Worm (Caenorhabditis elegans) whole organism, L4 larva: ENCODE measurements around the gene fbxa-181.

Experiments
- F26F4.8 ChIP-seq: fragments of 200-800 bp; sonication (Bioruptor generic); conservative IDR thresholded peaks from 2 replicates; pipeline ENCODE4 v1.3.6; 2022; ENCODE audit warnings: missing genetic modification characterization, missing compliant biosample characterization
- T26A8.4 ChIP-seq: fragments of 200-800 bp; sonication (Bioruptor generic); IDR thresholded peaks from 2 replicates; pipeline ENCODE4 v1.3.6; 2022; ENCODE audit warnings: missing genetic modification characterization, missing compliant biosample characterization
- Y5F2A.4 ChIP-seq: fragments of 200-800 bp; sonication (Bioruptor generic); optimal IDR thresholded peaks from 2 replicates; lab custom pipeline; 2018; ENCODE audit warnings: mild to moderate bottlenecking, missing genetic modification characterization, missing compliant biosample characterization
- Y75B8A.6 ChIP-seq: fragments of 200-800 bp; sonication (Bioruptor generic); IDR thresholded peaks from 2 replicates; pipeline ENCODE4 v1.3.6; 2022; ENCODE audit warnings: missing genetic modification reagents, missing genetic modification characterization, missing compliant biosample characterization
- attf-4 ChIP-seq: sonication (generic microtip); optimal IDR thresholded peaks from 3 replicates; lab custom pipeline; 2017; ENCODE audit warnings: missing biosample characterization, missing genetic modification characterization
- ceh-32 ChIP-seq: sonication (generic microtip); optimal IDR thresholded peaks from 2 replicates; lab custom pipeline; 2016; ENCODE audit warnings: mild to moderate bottlenecking, missing genetic modification characterization, missing compliant biosample characterization; ENCODE audit not compliant: poor library complexity
- ceh-44 ChIP-seq: fragments of 200-800 bp; sonication (Bioruptor generic); IDR thresholded peaks from 2 replicates; pipeline ENCODE4 v1.3.6; 2022; ENCODE audit warnings: missing genetic modification reagents, missing genetic modification characterization, missing compliant biosample characterization
- ces-1 ChIP-seq: fragments of 150-350 bp; sonication (generic microtip); optimal IDR thresholded peaks from 4 replicates; lab custom pipeline; 2014; ENCODE audit warnings: missing biosample characterization, missing genetic modification reagents, missing genetic modification characterization
- daf-16 ChIP-seq, 3 experiments: sonication (generic microtip); optimal IDR thresholded peaks; 2 replicates each; lab custom pipeline; 2016 to 2017; ENCODE audit warnings: missing genetic modification characterization in 3 of 3, missing genetic modification reagents in 3 of 3, mild to moderate bottlenecking in 2 of 3, missing compliant biosample characterization in 2 of 3, missing biosample characterization in 1 of 3, moderate library complexity in 1 of 3
- dmd-6 ChIP-seq: fragments of 200-800 bp; sonication (Bioruptor generic); IDR thresholded peaks from 2 replicates; pipeline ENCODE4 v1.3.6; 2022; ENCODE audit warnings: missing genetic modification reagents, missing genetic modification characterization, missing compliant biosample characterization
- dmd-9 ChIP-seq: fragments of 200-800 bp; sonication (Bioruptor generic); IDR thresholded peaks from 2 replicates; pipeline ENCODE4 v1.3.6; 2022; ENCODE audit warnings: missing genetic modification reagents, missing genetic modification characterization, missing compliant biosample characterization
- dve-1 ChIP-seq: sonication (generic microtip); optimal IDR thresholded peaks from 2 replicates; lab custom pipeline; 2017; ENCODE audit warnings: antibody characterized with exemption, mild to moderate bottlenecking, missing genetic modification characterization, missing compliant biosample characterization; ENCODE audit not compliant: insufficient read depth
- fkh-10 ChIP-seq: fragments of 150-350 bp; optimal IDR thresholded peaks from 2 replicates; lab custom pipeline; 2014; ENCODE audit warnings: missing biosample characterization, missing genetic modification reagents, missing genetic modification characterization
- fos-1 ChIP-seq: fragments of 150-350 bp; optimal IDR thresholded peaks from 2 replicates; lab custom pipeline; 2014; ENCODE audit warnings: missing biosample characterization, missing genetic modification characterization
- gei-8 ChIP-seq: fragments of 200-800 bp; sonication (Bioruptor generic); optimal IDR thresholded peaks from 2 replicates; lab custom pipeline; 2018; ENCODE audit warnings: mild to moderate bottlenecking, missing genetic modification characterization, missing compliant biosample characterization
- hlh-11 ChIP-seq: fragments of 200-800 bp; sonication (Bioruptor generic); optimal IDR thresholded peaks from 2 replicates; lab custom pipeline; 2018; ENCODE audit warnings: mild to moderate bottlenecking, missing genetic modification characterization, missing compliant biosample characterization
- hmg-1.1 ChIP-seq: fragments of 200-800 bp; sonication (Bioruptor generic); IDR thresholded peaks from 2 replicates; pipeline ENCODE4 v1.3.6; 2022; ENCODE audit warnings: missing genetic modification reagents, missing genetic modification characterization, missing compliant biosample characterization
- lim-7 ChIP-seq: fragments of 200-800 bp; sonication (Bioruptor generic); IDR thresholded peaks from 2 replicates; pipeline ENCODE4 v1.3.6; 2022; ENCODE audit warnings: missing genetic modification characterization, missing compliant biosample characterization
- lin-1 ChIP-seq: fragments of 200-800 bp; sonication (Bioruptor generic); IDR thresholded peaks from 2 replicates; pipeline ENCODE4 v1.3.6; 2022; ENCODE audit warnings: missing genetic modification reagents, missing genetic modification characterization, missing compliant biosample characterization
- lin-38 ChIP-seq: fragments of 200-800 bp; sonication (Bioruptor generic); IDR thresholded peaks from 2 replicates; pipeline ENCODE4 v1.3.6; 2022; ENCODE audit warnings: missing genetic modification reagents, missing genetic modification characterization, missing compliant biosample characterization
- lin-39 ChIP-seq: fragments of 150-350 bp; optimal IDR thresholded peaks from 2 replicates; lab custom pipeline; 2014; ENCODE audit warnings: missing biosample characterization, missing genetic modification reagents, missing genetic modification characterization
- lsy-2 ChIP-seq, 2 experiments: fragments of 150-350 bp in 1 of 2; sonication (generic microtip) in 1 of 2; optimal IDR thresholded peaks; 2 replicates each; lab custom pipeline; 2014 to 2017; ENCODE audit warnings: missing biosample characterization in 2 of 2, missing genetic modification characterization in 2 of 2
- madf-5 ChIP-seq, 2 experiments: fragments of 200-800 bp; sonication (Bioruptor generic); IDR thresholded peaks; 2 replicates each; pipeline ENCODE4 v1.3.6; 2022; ENCODE audit warnings: missing compliant biosample characterization in 2 of 2, missing genetic modification characterization in 2 of 2
- madf-9 ChIP-seq: fragments of 200-800 bp; sonication (Bioruptor generic); conservative IDR thresholded peaks from 2 replicates; pipeline ENCODE4 v1.3.6; 2022; ENCODE audit warnings: missing genetic modification reagents, missing genetic modification characterization, missing compliant biosample characterization
- mdl-1 ChIP-seq, 2 experiments: fragments of 150-350 bp in 1 of 2; sonication (generic microtip) in 1 of 2; optimal IDR thresholded peaks; 2 replicates each; lab custom pipeline; 2014 to 2017; ENCODE audit warnings: missing biosample characterization in 2 of 2, missing genetic modification characterization in 2 of 2
- mdt-29 ChIP-seq: fragments of 200-800 bp; sonication (Bioruptor generic); IDR thresholded peaks from 2 replicates; pipeline ENCODE4 v1.3.6; 2022; ENCODE audit warnings: missing genetic modification reagents, missing genetic modification characterization, missing compliant biosample characterization
- mep-1 ChIP-seq: fragments of 150-350 bp; sonication (generic microtip); optimal IDR thresholded peaks from 3 replicates; lab custom pipeline; 2014; ENCODE audit warnings: missing biosample characterization, missing genetic modification characterization
- mes-2 ChIP-seq: sonication (generic microtip); optimal IDR thresholded peaks from 2 replicates; lab custom pipeline; 2016; ENCODE audit warnings: missing genotype, mild to moderate bottlenecking, missing genetic modification characterization, missing compliant biosample characterization; ENCODE audit not compliant: poor library complexity, severe bottlenecking
- mxl-2 ChIP-seq: fragments of 200-800 bp; sonication (Bioruptor generic); conservative IDR thresholded peaks from 2 replicates; pipeline ENCODE4 v1.3.6; 2022; ENCODE audit warnings: missing genetic modification reagents, missing genetic modification characterization, missing compliant biosample characterization
- mxl-3 ChIP-seq: fragments of 200-800 bp; sonication (Bioruptor generic); optimal IDR thresholded peaks from 2 replicates; lab custom pipeline; 2018; ENCODE audit warnings: mild to moderate bottlenecking, missing genetic modification characterization, missing compliant biosample characterization
- nhr-10 ChIP-seq: fragments of 150-350 bp; optimal IDR thresholded peaks from 2 replicates; lab custom pipeline; 2014; ENCODE audit warnings: missing biosample characterization, missing genetic modification characterization
- nhr-11 ChIP-seq: fragments of 150-350 bp; optimal IDR thresholded peaks from 2 replicates; lab custom pipeline; 2014; ENCODE audit warnings: missing biosample characterization, missing genetic modification characterization
- nhr-237 ChIP-seq: sonication (generic microtip); optimal IDR thresholded peaks from 2 replicates; lab custom pipeline; 2017; ENCODE audit warnings: missing biosample characterization, missing genetic modification characterization
- nhr-25 ChIP-seq: sonication (generic microtip); optimal IDR thresholded peaks from 2 replicates; lab custom pipeline; 2017; ENCODE audit warnings: missing genetic modification characterization, mild to moderate bottlenecking, missing compliant biosample characterization, antibody characterized with exemption, moderate library complexity, borderline replicate concordance; ENCODE audit not compliant: insufficient read depth
- nhr-28 ChIP-seq: fragments of 150-350 bp; optimal IDR thresholded peaks from 2 replicates; lab custom pipeline; 2014; ENCODE audit warnings: missing biosample characterization, missing genetic modification characterization
- nhr-42 ChIP-seq: fragments of 200-800 bp; sonication (Bioruptor generic); IDR thresholded peaks from 2 replicates; pipeline ENCODE4 v1.3.6; 2022; ENCODE audit warnings: missing genetic modification characterization, missing compliant biosample characterization
- nhr-77 ChIP-seq: fragments of 150-350 bp; optimal IDR thresholded peaks from 2 replicates; lab custom pipeline; 2014; ENCODE audit warnings: missing biosample characterization, missing genetic modification characterization
- rbr-2 ChIP-seq: sonication (generic microtip); optimal IDR thresholded peaks from 2 replicates; lab custom pipeline; 2016; ENCODE audit warnings: missing genotype, missing genetic modification characterization, missing compliant biosample characterization
- sdz-12 ChIP-seq: fragments of 200-800 bp; sonication (Bioruptor generic); optimal IDR thresholded peaks from 2 replicates; lab custom pipeline; 2018; ENCODE audit warnings: mild to moderate bottlenecking, missing genetic modification characterization, missing compliant biosample characterization
- skn-1 ChIP-seq: fragments of 150-350 bp; optimal IDR thresholded peaks from 2 replicates; lab custom pipeline; 2014; ENCODE audit warnings: missing biosample characterization, missing genetic modification characterization
- snpc-1.2 ChIP-seq: fragments of 200-800 bp; sonication (Bioruptor generic); IDR thresholded peaks from 2 replicates; pipeline ENCODE4 v1.3.6; 2022; ENCODE audit warnings: missing genetic modification reagents, missing genetic modification characterization, missing compliant biosample characterization
- tag-97 ChIP-seq: fragments of 200-800 bp; sonication (Bioruptor generic); IDR thresholded peaks from 2 replicates; pipeline ENCODE4 v1.3.6; 2022; ENCODE audit warnings: missing genetic modification characterization, missing compliant biosample characterization
- unc-130 ChIP-seq: sonication (generic microtip); optimal IDR thresholded peaks from 2 replicates; lab custom pipeline; 2016; ENCODE audit warnings: missing genetic modification reagents, missing genetic modification characterization, missing compliant biosample characterization
- zag-1 ChIP-seq: fragments of 150-350 bp; optimal IDR thresholded peaks from 2 replicates; lab custom pipeline; 2014; ENCODE audit warnings: missing biosample characterization, missing genetic modification characterization
- zfp-3 ChIP-seq: fragments of 200-800 bp; sonication (Bioruptor generic); conservative IDR thresholded peaks from 2 replicates; pipeline ENCODE4 v1.3.6; 2022; ENCODE audit warnings: missing genetic modification reagents, missing genetic modification characterization, missing compliant biosample characterization
- zip-11 ChIP-seq: fragments of 200-800 bp; sonication (Bioruptor generic); IDR thresholded peaks from 2 replicates; pipeline ENCODE4 v1.3.6; 2022; ENCODE audit warnings: missing genetic modification characterization, missing compliant biosample characterization
- zip-2 ChIP-seq: fragments of 150-350 bp; optimal IDR thresholded peaks from 2 replicates; lab custom pipeline; 2014; ENCODE audit warnings: missing biosample characterization, missing genetic modification characterization

fbxa-181 gene

DNA sequence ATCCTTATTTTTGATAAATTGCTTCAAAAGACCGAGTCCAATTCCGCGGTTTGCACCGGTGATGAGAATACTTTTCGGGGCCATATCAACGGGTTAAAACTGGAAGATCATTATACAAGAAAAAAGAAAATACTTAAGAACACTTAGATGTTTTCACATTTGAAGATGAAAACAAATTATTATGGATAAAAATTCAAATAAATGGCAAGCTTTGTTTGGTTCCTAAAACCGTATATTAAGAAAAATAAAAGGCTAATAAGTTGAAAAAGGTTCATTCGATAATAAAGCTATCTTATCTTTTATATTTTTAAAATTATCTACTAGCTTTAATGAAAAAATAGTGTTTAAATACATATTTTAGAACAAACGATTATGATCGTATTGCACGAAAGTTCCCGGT, 27.8 kb downstream of the fbxa-181 start, which contains the start of gene F20G2.1 (continued):
- TF ChIP-seq zag-1 (tag; lab: Kevin White, UChicago) (no peak), lin-38 (GFP tag; lab: Robert Waterston, UW) (no peak), mdl-1 (tag; optimal IDR thresholded peaks at IDR 0.05; lab: Kevin White, UChicago) (no peak)
- TF ChIP-seq, all 104 proteins: peak for 0

DNA sequence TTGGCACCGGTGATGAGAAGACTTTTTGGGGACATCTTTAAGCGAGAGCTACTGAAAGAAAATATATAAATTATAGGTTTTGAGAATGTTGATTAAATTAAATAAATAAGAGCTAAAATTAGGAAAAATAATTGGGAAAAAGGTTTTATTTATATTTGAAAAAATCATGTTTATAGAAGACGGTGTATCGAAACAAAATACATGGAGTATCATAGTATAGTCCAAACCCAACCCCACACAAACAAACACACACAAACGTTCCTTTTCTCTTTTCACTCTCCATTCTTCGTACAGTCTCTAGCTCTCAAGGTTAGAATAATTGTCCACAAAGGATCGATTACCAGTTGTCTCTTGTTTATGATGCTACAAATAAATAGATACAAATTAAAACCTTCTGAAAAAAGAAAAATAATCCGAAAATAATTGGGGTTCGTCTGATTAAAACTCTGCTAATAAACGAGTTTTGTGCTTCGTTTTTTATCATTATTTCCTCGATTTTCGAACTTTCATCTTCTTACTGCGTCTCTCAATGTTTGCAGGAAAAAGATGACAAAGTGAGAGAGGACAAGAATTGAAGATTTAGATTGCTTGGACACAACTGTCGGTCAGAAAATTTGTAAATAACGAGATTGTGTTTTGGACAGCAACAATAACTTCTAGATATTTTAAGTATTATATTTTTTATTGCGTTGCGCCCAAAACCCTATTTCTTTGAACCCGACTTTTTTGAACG, 30.9 kb downstream of the fbxa-181 start, which contains the start of gene F20G2.2:
TSS of gene F20G2.2 (minus strand) at position 51 of the 733 bp plus-strand sequence.
- no peak for TF ChIP-seq Y5F2A.4 (GFP tag; lab: Kevin White, UChicago)
- peak in 1 of 2 experiments; percentile 2 for TF ChIP-seq daf-16 (GFP tag; optimal IDR thresholded peaks at IDR 0.05; lab: Kevin White, UChicago)
- peak; percentile 21 for TF ChIP-seq daf-16 (tag; optimal IDR thresholded peaks at IDR 0.05; lab: Kevin White, UChicago)
- TF ChIP-seq sdz-12 (GFP tag; lab: Kevin White, UChicago), result no peak
- peak; percentile 34 for TF ChIP-seq hlh-11
- no peak for TF ChIP-seq zip-11 (GFP tag; lab: Robert Waterston, UW)
- TF ChIP-seq zag-1 (tag; lab: Kevin White, UChicago), result no peak
- TF ChIP-seq nhr-28 (tag; lab: Kevin White, UChicago), result peak; percentile 44
- no peak for TF ChIP-seq nhr-237
- TF ChIP-seq mdt-29 (GFP tag; lab: Robert Waterston, UW), result no peak
- no peak for TF ChIP-seq skn-1
- no peak for TF ChIP-seq lin-1 (GFP tag; lab: Robert Waterston, UW)
- no peak for TF ChIP-seq lim-7
- TF ChIP-seq nhr-11 (tag; lab: Kevin White, UChicago), result no peak
- TF ChIP-seq dve-1, result peak; percentile 35
- TF ChIP-seq tag-97 (GFP tag; lab: Robert Waterston, UW), result no peak
- TF ChIP-seq F26F4.8 (GFP tag; lab: Robert Waterston, UW), result no peak
- TF ChIP-seq dmd-6, result peak; percentile 45; the same call in 1 of the 2 replicates
- peak; percentile 1 for TF ChIP-seq mep-1
- no peak for TF ChIP-seq mxl-2
- no peak for TF ChIP-seq dmd-9 (GFP tag; lab: Robert Waterston, UW)

DNA sequence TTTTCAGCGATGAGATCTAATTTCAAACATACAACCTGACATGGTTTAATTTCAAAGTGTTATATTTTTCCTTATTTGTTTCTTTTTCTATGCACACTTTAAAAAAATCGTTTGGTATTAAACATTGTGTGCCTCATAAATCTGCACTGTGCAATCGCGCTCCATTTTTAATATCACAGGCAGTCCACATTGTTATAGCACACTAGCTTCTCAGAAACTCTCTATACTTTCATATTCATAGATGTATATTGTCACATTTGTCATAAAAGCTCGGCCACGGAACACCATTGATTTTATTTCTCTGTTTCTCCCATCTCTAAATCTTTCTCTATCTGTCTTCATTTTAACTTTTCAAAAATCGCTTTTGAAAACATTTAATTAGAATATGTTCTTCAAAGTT, 31.7 kb downstream of the fbxa-181 start:
- no peak for TF ChIP-seq ceh-32 (tag; lab: Kevin White, UChicago)
- no peak for TF ChIP-seq ceh-44 (GFP tag; lab: Robert Waterston, UW)
- no peak for TF ChIP-seq nhr-10 (tag; lab: Kevin White, UChicago)
- no peak for TF ChIP-seq gei-8 (GFP tag; lab: Kevin White, UChicago)
- TF ChIP-seq mxl-3 (GFP tag; lab: Kevin White, UChicago), result no peak
- peak; percentile 8 for TF ChIP-seq fkh-10 (GFP tag; lab: Kevin White, UChicago)
- peak; percentile 46 for TF ChIP-seq rbr-2 (tag; lab: Kevin White, UChicago)
- TF ChIP-seq mdl-1 (tag; optimal IDR thresholded peaks at IDR 0.05; lab: Kevin White, UChicago), result no peak
- TF ChIP-seq nhr-77 (tag; lab: Kevin White, UChicago), result no peak
- TF ChIP-seq ces-1 (GFP tag; lab: Kevin White, UChicago), result no peak
- peak; percentile 67 for TF ChIP-seq mes-2 (tag; lab: Kevin White, UChicago)
- 0 out of 2 replicates have a peak, but pooled peaks have one; percentile 27 for TF ChIP-seq hmg-1.1 (GFP tag; lab: Robert Waterston, UW)
- TF ChIP-seq fos-1 (tag; lab: Kevin White, UChicago), result no peak
- TF ChIP-seq lin-39 (tag; lab: Kevin White, UChicago), result no peak
- TF ChIP-seq zfp-3 (GFP tag; lab: Robert Waterston, UW), result no peak
- TF ChIP-seq T26A8.4 (GFP tag; lab: Robert Waterston, UW), result no peak
- no peak for TF ChIP-seq madf-5 (GFP tag; IDR thresholded peaks at IDR 0.05; lab: Robert Waterston, UW)
- TF ChIP-seq unc-130, result no peak
- 0 out of 2 replicates have a peak, but pooled peaks have one; percentile 7 for TF ChIP-seq dmd-6
- no peak for TF ChIP-seq madf-9
- no peak for TF ChIP-seq attf-4 (tag; lab: Kevin White, UChicago)
- no peak for TF ChIP-seq Y75B8A.6 (GFP tag; lab: Robert Waterston, UW)
- TF ChIP-seq nhr-25 (tag; lab: Kevin White, UChicago), result no peak
- no peak for TF ChIP-seq snpc-1.2 (GFP tag; lab: Robert Waterston, UW)
- no peak for TF ChIP-seq nhr-42
- TF ChIP-seq lsy-2 (tag; optimal IDR thresholded peaks at IDR 0.05; lab: Kevin White, UChicago), result peak in 1 of 2 experiments; percentile 69
- no peak for TF ChIP-seq zip-2
